Fruit fly (Drosophila melanogaster) whole organism, embryonic: ENCODE data around the gene InR.

Source experiments
- Adf1 ChIP-seq: fragments of 200-800 bp; sonication (Bioruptor generic); IDR thresholded peaks from 2 replicates; pipeline ENCODE4 v1.3.6; 2022; ENCODE audit warnings: missing biosample characterization, missing genetic modification characterization
- CG10431 ChIP-seq: fragments of 200-800 bp; sonication (Bioruptor generic); optimal IDR thresholded peaks from 3 replicates; lab custom pipeline; 2018; ENCODE audit warnings: missing biosample characterization, mild to moderate bottlenecking, missing genetic modification characterization
- CG11504 ChIP-seq: fragments of 200-800 bp; sonication (Bioruptor generic); optimal IDR thresholded peaks from 3 replicates; lab custom pipeline; 2019; ENCODE audit warnings: missing biosample characterization, mild to moderate bottlenecking, missing genetic modification characterization, moderate library complexity
- CG11695 ChIP-seq: fragments of 200-800 bp; sonication (Bioruptor generic); IDR thresholded peaks from 3 replicates; pipeline ENCODE4 v1.3.6; 2022; ENCODE audit warnings: missing biosample characterization, missing genetic modification characterization
- CG1233 ChIP-seq: fragments of 200-800 bp; sonication (Bioruptor generic); optimal IDR thresholded peaks from 4 replicates; lab custom pipeline; 2018; ENCODE audit warnings: missing biosample characterization, mild to moderate bottlenecking, missing genetic modification characterization
- CG15073 ChIP-seq: fragments of 200-800 bp; sonication (Bioruptor generic); optimal IDR thresholded peaks from 2 replicates; lab custom pipeline; 2016; ENCODE audit warnings: missing biosample characterization, missing genetic modification characterization
- CG15514 ChIP-seq: fragments of 200-800 bp; sonication (Bioruptor generic); optimal IDR thresholded peaks from 3 replicates; lab custom pipeline; 2017; ENCODE audit warnings: missing biosample characterization, missing genetic modification characterization, mild to moderate bottlenecking, moderate library complexity, missing genetic modification reagents
- CG1603 ChIP-seq: fragments of 200-800 bp; sonication (Bioruptor generic); optimal IDR thresholded peaks from 2 replicates; lab custom pipeline; 2019; ENCODE audit warnings: missing biosample characterization, mild to moderate bottlenecking, missing genetic modification characterization, moderate library complexity
- CG17612 ChIP-seq: fragments of 200-800 bp; sonication (Bioruptor generic); IDR thresholded peaks from 2 replicates; pipeline ENCODE4 v1.3.6; 2022; ENCODE audit warnings: missing biosample characterization, missing genetic modification characterization
- CG18011 ChIP-seq: fragments of 200-800 bp; sonication (Bioruptor generic); optimal IDR thresholded peaks from 2 replicates; lab custom pipeline; 2017; ENCODE audit warnings: missing biosample characterization, missing genetic modification characterization, mild to moderate bottlenecking, moderate library complexity, missing genotype
- CG1832 ChIP-seq: fragments of 200-800 bp; sonication (Bioruptor generic); optimal IDR thresholded peaks from 2 replicates; lab custom pipeline; 2017; ENCODE audit warnings: missing biosample characterization, mild to moderate bottlenecking, missing genetic modification characterization, inconsistent platforms
- CG30020 ChIP-seq: fragments of 200-800 bp; optimal IDR thresholded peaks from 2 replicates; lab custom pipeline; 2019; ENCODE audit warnings: missing biosample characterization, mild to moderate bottlenecking, missing genetic modification characterization, moderate library complexity
- CG30403 ChIP-seq: fragments of 200-800 bp; sonication (Bioruptor generic); optimal IDR thresholded peaks from 3 replicates; lab custom pipeline; 2016; ENCODE audit warnings: missing biosample characterization, missing genetic modification characterization
- CG3838 ChIP-seq: fragments of 200-800 bp; sonication (Bioruptor generic); optimal IDR thresholded peaks from 3 replicates; lab custom pipeline; 2016; ENCODE audit warnings: missing biosample characterization, missing genetic modification characterization
- CG3995 ChIP-seq: fragments of 200-800 bp; sonication (Bioruptor generic); optimal IDR thresholded peaks from 3 replicates; lab custom pipeline; 2016; ENCODE audit warnings: missing biosample characterization, missing genetic modification characterization
- CG5180 ChIP-seq: fragments of 200-800 bp; sonication (Bioruptor generic); optimal IDR thresholded peaks from 3 replicates; lab custom pipeline; 2017; ENCODE audit warnings: missing biosample characterization, missing genetic modification characterization, mild to moderate bottlenecking, moderate library complexity, missing genetic modification reagents
- CG8359 ChIP-seq: fragments of 200-800 bp; sonication (Bioruptor generic); optimal IDR thresholded peaks from 2 replicates; lab custom pipeline; 2017; ENCODE audit warnings: missing biosample characterization, mild to moderate bottlenecking, missing genetic modification characterization, borderline replicate concordance
- CG9876 ChIP-seq: fragments of 200-800 bp; sonication (Bioruptor generic); optimal IDR thresholded peaks from 2 replicates; lab custom pipeline; 2016; ENCODE audit warnings: missing biosample characterization, missing genetic modification characterization
- D ChIP-seq, 2 experiments: fragments of 200-800 bp in 1 of 2; fragments of >200 bp in 1 of 2; sonication (Bioruptor generic) in 1 of 2; optimal IDR thresholded peaks; 2 replicates in 1 of 2; 3 replicates in 1 of 2; lab custom pipeline; 2017; ENCODE audit warnings: mild to moderate bottlenecking in 1 of 2, missing biosample characterization in 1 of 2, missing genetic modification characterization in 1 of 2, missing genetic modification reagents in 1 of 2
- Dad ChIP-seq: fragments of 200-800 bp; sonication (Bioruptor generic); optimal IDR thresholded peaks from 3 replicates; lab custom pipeline; 2016; ENCODE audit warnings: missing biosample characterization, missing genetic modification characterization
- Dbx ChIP-seq: fragments of 200-800 bp; sonication (Bioruptor generic); IDR thresholded peaks from 3 replicates; pipeline ENCODE4 v1.3.6; 2022; ENCODE audit warnings: missing biosample characterization, missing genetic modification characterization
- HLH4C ChIP-seq: fragments of 200-800 bp; sonication (Bioruptor generic); IDR thresholded peaks from 3 replicates; pipeline ENCODE4 v1.3.6; 2022; ENCODE audit warnings: missing biosample characterization, missing genetic modification characterization; ENCODE audit not compliant: partially characterized antibody
- HLHmδ ChIP-seq: fragments of 200-800 bp; sonication (Bioruptor generic); optimal IDR thresholded peaks from 2 replicates; lab custom pipeline; 2018; ENCODE audit warnings: missing biosample characterization, mild to moderate bottlenecking, missing genetic modification characterization, moderate library complexity
- Hr3 ChIP-seq: fragments of 200-800 bp; sonication (Bioruptor generic); optimal IDR thresholded peaks from 3 replicates; lab custom pipeline; 2016; ENCODE audit warnings: missing biosample characterization, missing genetic modification characterization
- Mad ChIP-seq: fragments of 200-800 bp; sonication (Bioruptor generic); optimal IDR thresholded peaks from 2 replicates; lab custom pipeline; 2016; ENCODE audit warnings: missing biosample characterization, missing genetic modification characterization
- Myb ChIP-seq: fragments of 200-800 bp; sonication (Bioruptor generic); optimal IDR thresholded peaks from 2 replicates; lab custom pipeline; 2016; ENCODE audit warnings: missing biosample characterization, missing genetic modification characterization
- Oli ChIP-seq: fragments of 200-800 bp; sonication (Bioruptor generic); optimal IDR thresholded peaks from 2 replicates; lab custom pipeline; 2018; ENCODE audit warnings: missing biosample characterization, mild to moderate bottlenecking, missing genetic modification characterization, moderate library complexity
- Pdp1 ChIP-seq, 2 experiments: fragments of 200-800 bp; sonication (Bioruptor generic); optimal IDR thresholded peaks; 3 replicates each; lab custom pipeline; 2016; ENCODE audit warnings: missing biosample characterization in 2 of 2, missing genetic modification characterization in 2 of 2, mild to moderate bottlenecking in 1 of 2, moderate library complexity in 1 of 2
- Side ChIP-seq: fragments of 200-800 bp; sonication (Bioruptor generic); optimal IDR thresholded peaks from 2 replicates; lab custom pipeline; 2016; ENCODE audit warnings: missing biosample characterization, missing genetic modification characterization
- Xbp1 ChIP-seq: fragments of 200-800 bp; sonication (Bioruptor generic); optimal IDR thresholded peaks from 3 replicates; lab custom pipeline; 2016; ENCODE audit warnings: missing biosample characterization, mild to moderate bottlenecking, missing genetic modification characterization
- bbx ChIP-seq: fragments of 200-800 bp; sonication (Bioruptor generic); IDR thresholded peaks from 2 replicates; pipeline ENCODE4 v1.3.6; 2022; ENCODE audit warnings: missing biosample characterization, missing genetic modification characterization; ENCODE audit not compliant: partially characterized antibody
- cg ChIP-seq: fragments of 200-800 bp; sonication (Bioruptor generic); optimal IDR thresholded peaks from 3 replicates; lab custom pipeline; 2019; ENCODE audit warnings: missing biosample characterization, mild to moderate bottlenecking, missing genetic modification characterization, moderate library complexity
- dm ChIP-seq: fragments of 200-800 bp; sonication (Bioruptor generic); optimal IDR thresholded peaks from 3 replicates; lab custom pipeline; 2016; ENCODE audit warnings: missing biosample characterization, missing genetic modification characterization
- dmrt99B ChIP-seq: fragments of 200-800 bp; sonication (Bioruptor generic); optimal IDR thresholded peaks from 2 replicates; lab custom pipeline; 2018; ENCODE audit warnings: missing biosample characterization, mild to moderate bottlenecking, missing genetic modification characterization, moderate library complexity
- gem ChIP-seq: fragments of 200-800 bp; sonication (Bioruptor generic); optimal IDR thresholded peaks from 2 replicates; lab custom pipeline; 2019; ENCODE audit warnings: missing biosample characterization, mild to moderate bottlenecking, missing genetic modification characterization, moderate library complexity
- gsb-n ChIP-seq: fragments of 200-800 bp; sonication (Bioruptor generic); optimal IDR thresholded peaks from 3 replicates; lab custom pipeline; 2018; ENCODE audit warnings: missing biosample characterization, mild to moderate bottlenecking, missing genetic modification characterization
- her ChIP-seq: fragments of 200-800 bp; sonication (Bioruptor generic); optimal IDR thresholded peaks from 2 replicates; lab custom pipeline; 2016; ENCODE audit warnings: missing biosample characterization, missing genetic modification characterization
- ind ChIP-seq: fragments of 200-800 bp; sonication (Bioruptor generic); optimal IDR thresholded peaks from 3 replicates; lab custom pipeline; 2016; ENCODE audit warnings: missing biosample characterization, missing genetic modification characterization
- jigr1 ChIP-seq: fragments of 200-800 bp; sonication (Bioruptor generic); IDR thresholded peaks from 3 replicates; pipeline ENCODE4 v1.3.6; 2022; ENCODE audit warnings: missing biosample characterization, missing genetic modification characterization
- luna ChIP-seq: fragments of 200-800 bp; sonication (Bioruptor generic); optimal IDR thresholded peaks from 2 replicates; lab custom pipeline; 2016; ENCODE audit warnings: missing biosample characterization, missing genetic modification characterization
- onecut ChIP-seq: fragments of 200-800 bp; sonication (Bioruptor generic); IDR thresholded peaks from 2 replicates; pipeline ENCODE4 v1.3.6; 2022; ENCODE audit warnings: missing biosample characterization, missing genetic modification characterization
- pan ChIP-seq, 4 experiments: fragments of >200 bp in 3 of 4; fragments of 200-800 bp in 1 of 4; sonication (Bioruptor generic) in 1 of 4; optimal IDR thresholded peaks in 3 of 4; IDR thresholded peaks in 1 of 4; 2 replicates each; pipeline versions ENCODE4 v1.3.6 to Lab custom; 2017 to 2022; ENCODE audit warnings: missing biosample characterization in 2 of 4, missing genetic modification characterization in 2 of 4, mixed read lengths in 1 of 4
- row ChIP-seq: fragments of 200-800 bp; sonication (Bioruptor generic); IDR thresholded peaks from 3 replicates; pipeline ENCODE4 v1.3.6; 2022; ENCODE audit warnings: missing biosample characterization, missing genetic modification characterization
- twi ChIP-seq: fragments of 200-800 bp; optimal IDR thresholded peaks from 2 replicates; lab custom pipeline; 2019; ENCODE audit warnings: missing biosample characterization, mild to moderate bottlenecking, missing genetic modification characterization, moderate library complexity
- vfl ChIP-seq: fragments of 200-800 bp; sonication (Bioruptor generic); optimal IDR thresholded peaks from 2 replicates; lab custom pipeline; 2016; ENCODE audit warnings: missing biosample characterization, missing genetic modification characterization
- zen2 ChIP-seq: fragments of 200-800 bp; sonication (Bioruptor generic); IDR thresholded peaks from 3 replicates; pipeline ENCODE4 v1.3.6; 2022; ENCODE audit warnings: missing biosample characterization, missing genetic modification characterization; ENCODE audit not compliant: partially characterized antibody
- zfh2 ChIP-seq: fragments of 200-800 bp; sonication (Bioruptor generic); optimal IDR thresholded peaks from 2 replicates; lab custom pipeline; 2016; ENCODE audit warnings: missing biosample characterization, missing genetic modification characterization

The InR gene

DNA sequence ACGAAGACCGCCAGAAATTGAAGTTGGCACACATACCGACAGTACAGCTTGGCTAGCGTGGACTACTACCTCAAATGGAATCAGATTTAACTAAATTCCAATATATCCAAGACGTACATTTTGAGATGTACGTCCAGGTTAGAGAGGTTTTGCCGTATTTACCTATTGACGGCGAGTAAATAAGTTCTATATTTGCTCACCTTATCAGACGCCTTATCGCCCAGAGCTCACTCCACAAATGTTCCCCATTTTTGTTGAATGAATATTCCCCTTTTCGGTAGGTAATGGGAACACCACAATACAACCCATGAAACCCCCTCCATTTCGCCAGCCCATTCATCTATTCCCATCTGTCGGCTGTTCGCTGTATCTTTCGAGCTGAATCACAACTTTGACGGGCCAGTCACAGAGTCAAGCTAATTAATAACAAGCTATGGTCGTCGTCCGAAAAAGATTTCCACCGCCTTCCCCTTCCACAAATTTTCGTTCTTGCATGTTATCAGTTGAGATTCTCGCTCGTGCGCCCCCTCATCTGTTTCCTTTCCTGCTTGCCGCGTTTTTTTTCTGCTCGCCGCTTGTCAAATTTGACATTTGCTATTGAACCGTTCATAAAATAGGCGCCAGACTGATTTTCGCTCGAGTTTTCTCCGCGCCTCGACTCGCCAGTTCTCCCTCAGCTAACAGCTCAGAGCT lies 28.3 kb downstream of the InR start (continued):
- TF ChIP-seq zfh2 (GFP tag; lab: Kevin White, UChicago) (peak; percentile 74), Oli (tag; lab: Kevin White, UChicago) (peak; percentile 80), CG18011 (peak; percentile 77), CG15514 (GFP tag; lab: Kevin White, UChicago) (peak; percentile 86), ind (GFP tag; lab: Kevin White, UChicago) (peak; percentile 90), her (GFP tag; lab: Kevin White, UChicago) (peak; percentile 92), row (GFP tag; lab: Robert Waterston, UW) (peak; percentile 83), Dbx (GFP tag; lab: Robert Waterston, UW) (peak; percentile 94), Pdp1 (GFP tag; optimal IDR thresholded peaks at IDR 0.05; lab: Kevin White, UChicago) (peak; percentile 84 to 93), CG11504 (tag; lab: Kevin White, UChicago) (peak; percentile 87), CG3838 (peak; percentile 93), vfl (GFP tag; lab: Kevin White, UChicago) (peak; percentile 61), CG11695 (GFP tag; lab: Robert Waterston, UW) (peak; percentile 91), CG17612 (GFP tag; lab: Robert Waterston, UW) (peak; percentile 87), Adf1 (GFP tag; lab: Robert Waterston, UW) (peak; percentile 66; the same call in 1 of the 2 replicates), Mad (peak; percentile 95), CG1832 (GFP tag; lab: Kevin White, UChicago) (no peak), CG10431 (GFP tag; lab: Kevin White, UChicago) (peak; percentile 95), dmrt99B (tag; lab: Kevin White, UChicago) (peak; percentile 88), HLH4C (GFP tag; lab: Robert Waterston, UW) (no peak), pan (optimal IDR thresholded peaks at IDR 0.05; lab: Kevin White, UChicago) (no peak), pan (GFP tag; optimal IDR thresholded peaks at IDR 0.05 in 1 of 2, IDR thresholded peaks at IDR 0.05 in 1 of 2) (peak in 1 of 2 experiments; percentile 93), CG5180 (GFP tag; lab: Kevin White, UChicago) (peak; percentile 90), Dad (GFP tag; lab: Kevin White, UChicago) (peak; percentile 93), cg (GFP tag; lab: Kevin White, UChicago) (no peak), dm (GFP tag; lab: Kevin White, UChicago) (peak; percentile 81), Myb (GFP tag; lab: Kevin White, UChicago) (peak; percentile 65), jigr1 (GFP tag; lab: Robert Waterston, UW) (peak; percentile 70), CG15073 (GFP tag; lab: Kevin White, UChicago) (peak; percentile 76), gsb-n (tag; lab: Kevin White, UChicago) (peak; percentile 95), Hr3 (GFP tag; lab: Kevin White, UChicago) (peak; percentile 90), gem (tag; lab: Kevin White, UChicago) (peak; percentile 93), HLHmδ (peak; percentile 96), bbx (no peak), CG1603 (peak; percentile 96), CG9876 (GFP tag; lab: Kevin White, UChicago) (peak; percentile 88), D (optimal IDR thresholded peaks at IDR 0.05; lab: Kevin White, UChicago) (no peak), D (GFP tag; optimal IDR thresholded peaks at IDR 0.05; lab: Kevin White, UChicago) (peak; percentile 97), CG30020 (peak; percentile 54), luna (peak; percentile 80), Side (GFP tag; lab: Kevin White, UChicago) (peak; percentile 97), twi (peak; percentile 80), Xbp1 (GFP tag; lab: Kevin White, UChicago) (peak; percentile 79), zen2 (GFP tag; lab: Robert Waterston, UW) (no peak), CG1233 (peak; percentile 95), CG8359 (peak; percentile 85), CG30403 (peak; percentile 85), onecut (peak; percentile 93), CG3995 (GFP tag; lab: Kevin White, UChicago) (peak; percentile 68)
